Worm (Caenorhabditis elegans): Measurements from ENCODE around the gene ZK675.4.
A peak's percentile ranks its signal among the peaks of the same experiment; 100 is the strongest.

ZK675.4 gene

DNA sequence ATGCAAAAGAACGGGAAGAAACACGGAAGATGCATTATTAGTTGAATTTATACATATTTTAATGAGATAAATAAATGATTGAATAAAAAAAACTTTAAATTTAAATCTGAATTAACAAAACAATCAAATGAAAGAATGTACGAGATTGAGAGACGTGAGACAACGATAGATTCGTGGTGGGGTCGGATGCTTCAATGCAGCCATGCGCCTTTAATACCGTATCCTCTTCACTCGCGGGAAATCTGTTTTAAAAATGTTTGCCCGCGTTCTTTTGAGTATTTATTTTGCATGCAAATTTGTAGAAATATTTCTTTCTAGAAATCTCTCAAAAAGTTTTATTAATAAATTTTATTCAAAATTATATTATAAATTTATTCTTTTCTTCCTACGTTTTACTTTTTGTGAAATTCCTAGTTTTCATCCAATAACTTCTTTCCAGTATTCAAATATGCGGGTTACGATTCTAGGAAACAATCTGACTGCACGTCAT lies 30.7 kb upstream of the ZK675.4 start, which contains the start of gene perm-1 (continued):
- TF ChIP-seq ceh-91 (GFP tag; IDR thresholded peaks at IDR 0.05), result peak; percentile 96
- TF ChIP-seq athp-1 (tag; optimal IDR thresholded peaks at IDR 0.05), result peak; percentile 86
- no peak for TF ChIP-seq dpff-1 (tag; optimal IDR thresholded peaks at IDR 0.05)
- peak; percentile 98 for TF ChIP-seq F33H1.4 (GFP tag; IDR thresholded peaks at IDR 0.05)
- TF ChIP-seq F23B12.7 (tag; optimal IDR thresholded peaks at IDR 0.05; ENCODE audit: insufficient read depth), result peak; percentile 37
- no peak for TF ChIP-seq zfh-2 (GFP tag; conservative IDR thresholded peaks at IDR 0.05)
- TF ChIP-seq sptf-2 (GFP tag; optimal IDR thresholded peaks at IDR 0.05), result no peak
- no peak for TF ChIP-seq ceh-79 (tag; optimal IDR thresholded peaks at IDR 0.05)
- TF ChIP-seq ztf-25 (GFP tag; IDR thresholded peaks at IDR 0.05), result no peak
- no peak for TF ChIP-seq Y56A3A.18 (GFP tag; IDR thresholded peaks at IDR 0.05)
- no peak for TF ChIP-seq sea-2 (GFP tag; IDR thresholded peaks at IDR 0.05)
- peak; percentile 81 for TF ChIP-seq ekl-4 (GFP tag; IDR thresholded peaks at IDR 0.05)
- TF ChIP-seq mel-28 (tag; optimal IDR thresholded peaks at IDR 0.05; ENCODE audit: borderline replicate concordance), result no peak
- TF ChIP-seq madf-8 (GFP tag; conservative IDR thresholded peaks at IDR 0.05), result peak; percentile 96
- TF ChIP-seq egl-44 (GFP tag; IDR thresholded peaks at IDR 0.05), result no peak
- peak; percentile 84 for TF ChIP-seq B0019.2 (GFP tag; conservative IDR thresholded peaks at IDR 0.05)
- TF ChIP-seq madf-3 (GFP tag; IDR thresholded peaks at IDR 0.05), result peak; percentile 91
- no peak for TF ChIP-seq F22D6.2 (tag; optimal IDR thresholded peaks at IDR 0.05)
- TF ChIP-seq ztf-26 (tag; optimal IDR thresholded peaks at IDR 0.05), result no peak
- TF ChIP-seq aptf-2 (GFP tag; conservative IDR thresholded peaks at IDR 0.05), result no peak
- TF ChIP-seq atf-7 (tag; optimal IDR thresholded peaks at IDR 0.05), result no peak
- peak; percentile 96 for TF ChIP-seq D2030.7 (GFP tag; IDR thresholded peaks at IDR 0.05)
- TF ChIP-seq hmg-1.2 (GFP tag; IDR thresholded peaks at IDR 0.05), result peak; percentile 71; the same call in 1 of the 2 replicates
- TF ChIP-seq Y67H2A.10 (GFP tag; conservative IDR thresholded peaks at IDR 0.05), result no peak
- TF ChIP-seq T07F8.4 (tag; optimal IDR thresholded peaks at IDR 0.05), result no peak
- TF ChIP-seq ztf-18 (tag; optimal IDR thresholded peaks at IDR 0.05), result peak; percentile 44
- TF ChIP-seq efl-1 (GFP tag; optimal IDR thresholded peaks at IDR 0.05), result peak; percentile 96
- no peak for TF ChIP-seq ztf-3 (GFP tag; optimal IDR thresholded peaks at IDR 0.05)
- TF ChIP-seq C06A6.2 (GFP tag; conservative IDR thresholded peaks at IDR 0.05), result no peak
- TF ChIP-seq ztf-6 (GFP tag; IDR thresholded peaks at IDR 0.05), result no peak
- no peak for TF ChIP-seq cebp-1 (GFP tag; IDR thresholded peaks at IDR 0.05)
- no peak for TF ChIP-seq cebp-1 (tag; optimal IDR thresholded peaks at IDR 0.05)
- no peak for TF ChIP-seq ZK185.1 (tag; optimal IDR thresholded peaks at IDR 0.05; ENCODE audit: poor library complexity, severe bottlenecking)
- no peak for TF ChIP-seq pha-4 (tag; optimal IDR thresholded peaks at IDR 0.05)
- TF ChIP-seq Y95B8A.8 (GFP tag; IDR thresholded peaks at IDR 0.05), result peak; percentile 92
- TF ChIP-seq snpc-1.3 (tag; optimal IDR thresholded peaks at IDR 0.05; ENCODE audit: insufficient read depth), result peak; percentile 82
- TF ChIP-seq gei-17 (GFP tag; optimal IDR thresholded peaks at IDR 0.05), result no peak
- TF ChIP-seq ceh-40 (GFP tag; IDR thresholded peaks at IDR 0.05), result no peak
- no peak for TF ChIP-seq chd-7 (tag; optimal IDR thresholded peaks at IDR 0.05)
- TF ChIP-seq dpl-1 (GFP tag; optimal IDR thresholded peaks at IDR 0.05), result peak; percentile 87
- peak; percentile 98 for TF ChIP-seq lsl-1 (GFP tag; optimal IDR thresholded peaks at IDR 0.05)
- no peak for TF ChIP-seq F39B2.1 (GFP tag; IDR thresholded peaks at IDR 0.05)
- no peak for TF ChIP-seq lin-26 (GFP tag; IDR thresholded peaks at IDR 0.05)
- TF ChIP-seq tlf-1 (GFP tag; optimal IDR thresholded peaks at IDR 0.05), result peak; percentile 93
- peak; percentile 57 for TF ChIP-seq pbrm-1 (GFP tag; IDR thresholded peaks at IDR 0.05)
- TF ChIP-seq lin-35 (GFP tag; optimal IDR thresholded peaks at IDR 0.05), result peak in 1 of 3 experiments; percentile 61
- no peak for TF ChIP-seq F57C9.4 (tag; optimal IDR thresholded peaks at IDR 0.05)
- TF ChIP-seq repo-1 (tag; optimal IDR thresholded peaks at IDR 0.05), result no peak
- TF ChIP-seq K11D2.4 (GFP tag; IDR thresholded peaks at IDR 0.05), result no peak
